Worm (Caenorhabditis elegans) whole organism, mixed stage, embryonic: ENCODE results near the gene B0416.5.

Source experiments
- M03D4.4 ChIP-seq: sonication (generic microtip); optimal IDR thresholded peaks from 2 replicates; lab custom pipeline; 2017; ENCODE audit warnings: mild to moderate bottlenecking, missing genetic modification characterization, missing compliant biosample characterization
- bed-3 ChIP-seq: fragments of 200-800 bp; sonication (Bioruptor generic); optimal IDR thresholded peaks from 3 replicates; lab custom pipeline; 2018; ENCODE audit warnings: mild to moderate bottlenecking, missing genetic modification characterization, moderate library complexity, missing compliant biosample characterization
- blmp-1 ChIP-seq: fragments of 150-350 bp; optimal IDR thresholded peaks from 2 replicates; lab custom pipeline; 2014; ENCODE audit warnings: missing biosample characterization, missing genetic modification characterization
- ceh-39 ChIP-seq: fragments of 150-350 bp; optimal IDR thresholded peaks from 2 replicates; lab custom pipeline; 2014; ENCODE audit warnings: missing biosample characterization, missing genetic modification characterization
- ceh-43 ChIP-seq: fragments of 200-800 bp; sonication (Bioruptor generic); optimal IDR thresholded peaks from 2 replicates; lab custom pipeline; 2018; ENCODE audit warnings: mild to moderate bottlenecking, missing genetic modification characterization, moderate library complexity, missing compliant biosample characterization
- ceh-83 ChIP-seq: fragments of 200-800 bp; sonication (Bioruptor generic); optimal IDR thresholded peaks from 2 replicates; lab custom pipeline; 2018; ENCODE audit warnings: mild to moderate bottlenecking, missing genetic modification characterization, missing compliant biosample characterization
- ces-1 ChIP-seq: fragments of 150-350 bp; optimal IDR thresholded peaks from 2 replicates; lab custom pipeline; 2014; ENCODE audit warnings: missing biosample characterization, missing genetic modification reagents, missing genetic modification characterization
- cnd-1 ChIP-seq: fragments of 200-800 bp; sonication (Bioruptor generic); optimal IDR thresholded peaks from 2 replicates; lab custom pipeline; 2018; ENCODE audit warnings: mild to moderate bottlenecking, missing genetic modification characterization, missing compliant biosample characterization
- drap-1 ChIP-seq: fragments of 200-800 bp; sonication (Bioruptor generic); optimal IDR thresholded peaks from 3 replicates; lab custom pipeline; 2018; ENCODE audit warnings: mild to moderate bottlenecking, missing genetic modification characterization, missing compliant biosample characterization
- elt-1 ChIP-seq: sonication (generic microtip); optimal IDR thresholded peaks from 2 replicates; lab custom pipeline; 2017; ENCODE audit warnings: missing genetic modification characterization, mild to moderate bottlenecking, missing compliant biosample characterization, antibody characterized with exemption, moderate library complexity, borderline replicate concordance; ENCODE audit not compliant: insufficient read depth
- elt-3 ChIP-seq: fragments of 150-350 bp; optimal IDR thresholded peaks from 2 replicates; lab custom pipeline; 2014; ENCODE audit warnings: missing biosample characterization, missing genetic modification characterization
- flh-1 ChIP-seq: fragments of 200-800 bp; sonication (Bioruptor generic); optimal IDR thresholded peaks from 2 replicates; lab custom pipeline; 2018; ENCODE audit warnings: mild to moderate bottlenecking, missing genetic modification characterization, moderate library complexity, missing compliant biosample characterization
- ham-2 ChIP-seq: fragments of 200-800 bp; sonication (Bioruptor generic); optimal IDR thresholded peaks from 2 replicates; lab custom pipeline; 2018; ENCODE audit warnings: mild to moderate bottlenecking, missing genetic modification characterization, missing compliant biosample characterization
- hlh-1 ChIP-seq: fragments of 150-350 bp; optimal IDR thresholded peaks from 2 replicates; lab custom pipeline; 2014; ENCODE audit warnings: missing biosample characterization, missing genetic modification reagents, missing genetic modification characterization
- lin-13 ChIP-seq: fragments of 150-350 bp; optimal IDR thresholded peaks from 2 replicates; lab custom pipeline; 2014; ENCODE audit warnings: missing biosample characterization, missing genetic modification characterization
- lin-32 ChIP-seq: fragments of 200-800 bp; sonication (Bioruptor generic); optimal IDR thresholded peaks from 2 replicates; lab custom pipeline; 2018; ENCODE audit warnings: mild to moderate bottlenecking, missing genetic modification characterization, missing compliant biosample characterization
- lsy-2 ChIP-seq: fragments of 150-350 bp; optimal IDR thresholded peaks from 2 replicates; lab custom pipeline; 2014; ENCODE audit warnings: missing biosample characterization, missing genetic modification characterization
- mab-5 ChIP-seq: fragments of 150-350 bp; optimal IDR thresholded peaks from 2 replicates; lab custom pipeline; 2014; ENCODE audit warnings: missing biosample characterization, missing genetic modification characterization
- mep-1 ChIP-seq: fragments of 150-350 bp; optimal IDR thresholded peaks from 2 replicates; lab custom pipeline; 2017; ENCODE audit warnings: missing biosample characterization, missing genetic modification reagents, missing genetic modification characterization, inconsistent platforms
- mls-2 ChIP-seq: sonication (generic microtip); optimal IDR thresholded peaks from 2 replicates; lab custom pipeline; 2016; ENCODE audit warnings: mild to moderate bottlenecking, missing genetic modification characterization, moderate library complexity, missing compliant biosample characterization
- nhr-12 ChIP-seq: fragments of 150-350 bp; optimal IDR thresholded peaks from 2 replicates; lab custom pipeline; 2014; ENCODE audit warnings: missing biosample characterization, missing genetic modification characterization
- nhr-2 ChIP-seq: fragments of 150-350 bp; optimal IDR thresholded peaks from 2 replicates; lab custom pipeline; 2014; ENCODE audit warnings: missing biosample characterization, missing genetic modification characterization
- nhr-237 ChIP-seq: fragments of 150-350 bp; optimal IDR thresholded peaks from 2 replicates; lab custom pipeline; 2014; ENCODE audit warnings: missing biosample characterization, missing genetic modification characterization
- nhr-28 ChIP-seq: fragments of 150-350 bp; optimal IDR thresholded peaks from 2 replicates; lab custom pipeline; 2014; ENCODE audit warnings: missing biosample characterization, missing genetic modification characterization
- nhr-76 ChIP-seq: sonication (generic microtip); optimal IDR thresholded peaks from 2 replicates; lab custom pipeline; 2017; ENCODE audit warnings: missing biosample characterization, missing genetic modification characterization
- pha-4 ChIP-seq: fragments of 150-350 bp; optimal IDR thresholded peaks from 2 replicates; lab custom pipeline; 2018; ENCODE audit warnings: missing biosample characterization, missing genetic modification reagents, missing genetic modification characterization
- sem-2 ChIP-seq: fragments of 200-800 bp; sonication (Bioruptor generic); optimal IDR thresholded peaks from 2 replicates; lab custom pipeline; 2018; ENCODE audit warnings: mild to moderate bottlenecking, missing genetic modification characterization, missing compliant biosample characterization
- snpc-4 ChIP-seq: fragments of 150-350 bp; optimal IDR thresholded peaks from 2 replicates; lab custom pipeline; 2014; ENCODE audit warnings: missing biosample characterization, missing genetic modification characterization
- sptf-1 ChIP-seq: sonication (generic microtip); optimal IDR thresholded peaks from 2 replicates; lab custom pipeline; 2017; ENCODE audit warnings: mild to moderate bottlenecking, missing genetic modification characterization, moderate library complexity, missing compliant biosample characterization
- tbx-8 ChIP-seq: fragments of 200-800 bp; sonication (Bioruptor generic); optimal IDR thresholded peaks from 2 replicates; lab custom pipeline; 2018; ENCODE audit warnings: mild to moderate bottlenecking, missing genetic modification characterization, moderate library complexity, missing compliant biosample characterization
- unc-120 ChIP-seq: sonication (generic microtip); optimal IDR thresholded peaks from 2 replicates; lab custom pipeline; 2017; ENCODE audit warnings: missing genetic modification characterization, missing compliant biosample characterization; ENCODE audit not compliant: poor library complexity, severe bottlenecking
- unc-39 ChIP-seq: fragments of 150-350 bp; optimal IDR thresholded peaks from 2 replicates; lab custom pipeline; 2014; ENCODE audit warnings: missing biosample characterization, missing genetic modification characterization
- unc-62 ChIP-seq: fragments of 150-350 bp; optimal IDR thresholded peaks from 2 replicates; lab custom pipeline; 2014; ENCODE audit warnings: missing biosample characterization, missing genetic modification reagents, missing genetic modification characterization
- zip-8 ChIP-seq: fragments of 150-350 bp; optimal IDR thresholded peaks from 2 replicates; lab custom pipeline; 2014; ENCODE audit warnings: missing biosample characterization, missing genetic modification characterization
- ztf-11 ChIP-seq: fragments of 150-350 bp; optimal IDR thresholded peaks from 2 replicates; lab custom pipeline; 2014; ENCODE audit warnings: missing biosample characterization, missing genetic modification characterization

The B0416.5 gene

DNA sequence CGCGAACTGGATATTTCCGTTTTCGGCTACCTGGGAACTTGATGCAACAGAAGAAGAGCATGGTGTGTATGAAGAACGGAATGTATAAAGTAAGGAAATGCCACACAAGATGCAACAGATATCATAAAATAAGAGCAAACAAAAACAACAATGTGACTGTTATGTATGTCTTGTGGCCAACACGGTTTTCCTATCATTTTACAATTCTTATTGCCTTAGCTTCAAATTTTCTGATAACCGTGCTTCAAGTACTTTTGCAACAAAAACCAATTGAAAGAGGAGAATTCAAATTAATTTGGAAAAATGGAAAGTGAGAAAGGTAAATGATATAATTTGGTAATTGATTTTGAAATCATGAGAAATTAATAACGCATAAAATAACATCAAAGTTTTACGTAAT is 39.1 kb downstream of the B0416.5 start:
- TF ChIP-seq nhr-76 (tag; lab: Kevin White, UChicago) (no peak), nhr-12 (tag; lab: Kevin White, UChicago) (no peak), hlh-1 (tag; lab: Kevin White, UChicago) (no peak), ceh-83 (GFP tag; lab: Kevin White, UChicago) (no peak), elt-3 (tag; lab: Kevin White, UChicago) (no peak), unc-39 (tag; lab: Kevin White, UChicago) (no peak), nhr-28 (no peak), elt-1 (tag; lab: Kevin White, UChicago) (no peak), pha-4 (tag; lab: Kevin White, UChicago) (no peak), lin-32 (no peak), snpc-4 (no peak), sem-2 (GFP tag; lab: Kevin White, UChicago) (no peak), zip-8 (tag; lab: Kevin White, UChicago) (no peak), blmp-1 (tag; lab: Kevin White, UChicago) (no peak)

ce11 chrX:9230322-9230721 is 40.3 kb downstream of the B0416.5 start:
- no peak for TF ChIP-seq pha-4 (tag; lab: Kevin White, UChicago)
- no peak for TF ChIP-seq hlh-1 (tag; lab: Kevin White, UChicago)
- peak; percentile 64 for TF ChIP-seq nhr-2 (tag; lab: Kevin White, UChicago)

ce11 chrX:9228441-9228840 is 42.2 kb downstream of the B0416.5 start:
- TF ChIP-seq bed-3 (GFP tag; lab: Kevin White, UChicago), result no peak
- TF ChIP-seq unc-62 (GFP tag; lab: Kevin White, UChicago), result peak; percentile 27
- peak; percentile 15 for TF ChIP-seq hlh-1 (tag; lab: Kevin White, UChicago)
- peak; percentile 12 for TF ChIP-seq blmp-1 (tag; lab: Kevin White, UChicago)
- no peak for TF ChIP-seq snpc-4
- TF ChIP-seq ham-2 (GFP tag; lab: Kevin White, UChicago), result peak; percentile 74
- TF ChIP-seq unc-120 (tag; lab: Kevin White, UChicago), result peak; percentile 24
- TF ChIP-seq elt-1 (tag; lab: Kevin White, UChicago), result peak; percentile 85

- TF ChIP-seq blmp-1 (tag; lab: Kevin White, UChicago), result peak; percentile 10
- peak; percentile 39 for TF ChIP-seq elt-3 (tag; lab: Kevin White, UChicago)
- TF ChIP-seq cnd-1 (tag; lab: Kevin White, UChicago), result no peak
Measured at ce11 chrX:9226904-9227303, 43.7 kb downstream of the B0416.5 start.

ce11 chrX:9225273-9225672 is 45.4 kb downstream of the B0416.5 start:
- TF ChIP-seq blmp-1 (tag; lab: Kevin White, UChicago) (no peak), nhr-12 (tag; lab: Kevin White, UChicago) (no peak), unc-62 (GFP tag; lab: Kevin White, UChicago) (no peak), elt-1 (tag; lab: Kevin White, UChicago) (no peak), unc-39 (tag; lab: Kevin White, UChicago) (no peak), ceh-83 (GFP tag; lab: Kevin White, UChicago) (no peak), bed-3 (GFP tag; lab: Kevin White, UChicago) (no peak), ham-2 (GFP tag; lab: Kevin White, UChicago) (peak; percentile 69), flh-1 (GFP tag; lab: Kevin White, UChicago) (no peak), hlh-1 (tag; lab: Kevin White, UChicago) (no peak), mls-2 (peak; percentile 27), pha-4 (tag; lab: Kevin White, UChicago) (peak; percentile 58), unc-120 (tag; lab: Kevin White, UChicago) (peak; percentile 46), nhr-2 (tag; lab: Kevin White, UChicago) (peak; percentile 74), zip-8 (tag; lab: Kevin White, UChicago) (no peak), ztf-11 (no peak), M03D4.4 (peak; percentile 48), cnd-1 (tag; lab: Kevin White, UChicago) (peak; percentile 63), sptf-1 (tag; lab: Kevin White, UChicago) (peak; percentile 82), nhr-28 (no peak), drap-1 (GFP tag; lab: Kevin White, UChicago) (peak; percentile 37), snpc-4 (no peak), sem-2 (GFP tag; lab: Kevin White, UChicago) (no peak), ceh-43 (GFP tag; lab: Kevin White, UChicago) (no peak), nhr-76 (tag; lab: Kevin White, UChicago) (no peak), nhr-237 (tag; lab: Kevin White, UChicago) (no peak), ces-1 (GFP tag; lab: Kevin White, UChicago) (no peak), elt-3 (tag; lab: Kevin White, UChicago) (no peak), lin-13 (no peak), lsy-2 (tag; lab: Kevin White, UChicago) (no peak), tbx-8 (GFP tag; lab: Kevin White, UChicago) (peak; percentile 51), mep-1 (tag; lab: Kevin White, UChicago) (no peak), mab-5 (tag; lab: Kevin White, UChicago) (no peak), ceh-39 (tag; lab: Kevin White, UChicago) (peak; percentile 23), lin-32 (no peak)
